Fruit fly (Drosophila melanogaster) whole organism, wandering third instar larva: ENCODE measurements around the gene CG3982.

Experiments used
- CG32264 ChIP-seq: fragments of 200-800 bp; sonication (Bioruptor generic); optimal IDR thresholded peaks from 2 replicates; lab custom pipeline; 2016; ENCODE audit warnings: missing biosample characterization, missing genetic modification characterization
- CG9705 ChIP-seq: fragments of 200-800 bp; sonication (Bioruptor generic); optimal IDR thresholded peaks from 2 replicates; lab custom pipeline; 2018; ENCODE audit warnings: missing biosample characterization, mild to moderate bottlenecking, missing genetic modification characterization
- CrebA ChIP-seq: fragments of 200-800 bp; sonication (Bioruptor generic); optimal IDR thresholded peaks from 2 replicates; lab custom pipeline; 2016; ENCODE audit warnings: missing biosample characterization, mild to moderate bottlenecking, missing genetic modification characterization, borderline replicate concordance
- Jra ChIP-seq: sonication (Bioruptor generic); optimal IDR thresholded peaks from 2 replicates; lab custom pipeline; 2016; ENCODE audit warnings: missing biosample characterization, missing genetic modification characterization
- Myc ChIP-seq: fragments of >200 bp; optimal IDR thresholded peaks from 2 replicates; lab custom pipeline; 2017
- N ChIP-seq: fragments of >200 bp; optimal IDR thresholded peaks from 2 replicates; lab custom pipeline; 2018; ENCODE audit warnings: missing biosample characterization, missing external identifiers, missing genetic modification characterization
- Sp1 ChIP-seq: fragments of 200-800 bp; sonication (Bioruptor generic); optimal IDR thresholded peaks from 3 replicates; lab custom pipeline; 2019; ENCODE audit warnings: missing biosample characterization, mild to moderate bottlenecking, missing genetic modification characterization, moderate library complexity
- br ChIP-seq: fragments of 200-800 bp; sonication (Bioruptor generic); optimal IDR thresholded peaks from 2 replicates; lab custom pipeline; 2016; ENCODE audit warnings: missing biosample characterization, missing genetic modification characterization
- ey ChIP-seq: fragments of 200-800 bp; sonication (Bioruptor generic); optimal IDR thresholded peaks from 2 replicates; lab custom pipeline; 2016; ENCODE audit warnings: missing biosample characterization, missing genetic modification characterization
- pan ChIP-seq: fragments of >200 bp; optimal IDR thresholded peaks from 2 replicates; lab custom pipeline; 2017
- psq ChIP-seq: fragments of 200-800 bp; sonication (Bioruptor generic); optimal IDR thresholded peaks from 3 replicates; lab custom pipeline; 2017; ENCODE audit warnings: missing biosample characterization, mild to moderate bottlenecking, missing genetic modification characterization, moderate library complexity
- tai ChIP-seq: sonication (Bioruptor generic); optimal IDR thresholded peaks from 2 replicates; lab custom pipeline; 2016; ENCODE audit warnings: missing biosample characterization, missing genetic modification characterization
- usp ChIP-seq: fragments of >200 bp; optimal IDR thresholded peaks from 2 replicates; lab custom pipeline; 2017; ENCODE audit warnings: missing biosample characterization, missing genetic modification characterization

- TF ChIP-seq pan (no peak), usp (GFP tag; lab: Kevin White, UChicago) (no peak), CG9705 (GFP tag; lab: Kevin White, UChicago) (no peak), CG32264 (no peak), tai (GFP tag; lab: Kevin White, UChicago) (no peak), br (no peak), N (GFP tag; lab: Kevin White, UChicago) (no peak), Jra (GFP tag; lab: Kevin White, UChicago) (no peak), Sp1 (no peak), CrebA (GFP tag; lab: Kevin White, UChicago) (no peak), Myc (no peak), psq (GFP tag; lab: Kevin White, UChicago) (no peak), ey (GFP tag; lab: Kevin White, UChicago) (no peak)
Observed at dm6 chr3L:9462794-9463193, 45.6 kb upstream of the CG3982 start.
